Worm (Caenorhabditis elegans) whole organism, L2 larva: Measurements from ENCODE around the gene mppb-1.

Source experiments
- F13H6.1 ChIP-seq: sonication (generic microtip); optimal IDR thresholded peaks from 2 replicates; lab custom pipeline; 2016; ENCODE audit warnings: missing genetic modification characterization, missing compliant biosample characterization
- ceh-82 ChIP-seq: fragments of 150-350 bp; optimal IDR thresholded peaks from 2 replicates; lab custom pipeline; 2014; ENCODE audit warnings: missing biosample characterization, missing genetic modification characterization
- elt-1 ChIP-seq: fragments of 150-350 bp; optimal IDR thresholded peaks from 2 replicates; lab custom pipeline; 2014; ENCODE audit warnings: missing biosample characterization, missing genetic modification characterization
- lin-13 ChIP-seq: fragments of 150-350 bp; optimal IDR thresholded peaks from 2 replicates; lab custom pipeline; 2014; ENCODE audit warnings: missing biosample characterization, missing genetic modification reagents, missing genetic modification characterization
- mdl-1 ChIP-seq, 2 experiments: fragments of 150-350 bp in 1 of 2; sonication (generic microtip) in 1 of 2; optimal IDR thresholded peaks; 2 replicates each; lab custom pipeline; 2017; ENCODE audit warnings: missing biosample characterization in 2 of 2, missing genetic modification characterization in 2 of 2
- nhr-10 ChIP-seq: sonication (generic microtip); optimal IDR thresholded peaks from 2 replicates; lab custom pipeline; 2017; ENCODE audit warnings: missing biosample characterization, missing genetic modification characterization
- nhr-12 ChIP-seq: fragments of 150-350 bp; optimal IDR thresholded peaks from 2 replicates; lab custom pipeline; 2014; ENCODE audit warnings: missing biosample characterization, missing genetic modification characterization
- nhr-237 ChIP-seq: fragments of 150-350 bp; optimal IDR thresholded peaks from 2 replicates; lab custom pipeline; 2014; ENCODE audit warnings: missing biosample characterization, missing genetic modification characterization
- ztf-4 ChIP-seq: fragments of 150-350 bp; optimal IDR thresholded peaks from 2 replicates; lab custom pipeline; 2014; ENCODE audit warnings: missing biosample characterization, missing genetic modification characterization

ce11 chrIV:9040393-9040792 is 34.1 kb upstream of the mppb-1 start, which contains the start of gene Y73F4A.3:
- TF ChIP-seq mdl-1 (tag; optimal IDR thresholded peaks at IDR 0.05; lab: Kevin White, UChicago) (no peak), lin-13 (no peak), elt-1 (tag; lab: Kevin White, UChicago) (no peak), ztf-4 (tag; lab: Kevin White, UChicago) (no peak), nhr-10 (tag; lab: Kevin White, UChicago) (no peak), F13H6.1 (tag; lab: Kevin White, UChicago) (peak; percentile 4), nhr-237 (tag; lab: Kevin White, UChicago) (no peak), nhr-12 (tag; lab: Kevin White, UChicago) (no peak), ceh-82 (no peak)
